Worm (Caenorhabditis elegans): ENCODE measurements around the gene cest-1.2.

- TF ChIP-seq flt-1 (GFP tag; IDR thresholded peaks at IDR 0.05) (no peak), B0310.2 (tag; optimal IDR thresholded peaks at IDR 0.05) (no peak), ama-1 (optimal IDR thresholded peaks at IDR 0.05) (no peak), pes-1 (GFP tag; IDR thresholded peaks at IDR 0.05) (no peak), aly-1 (tag; optimal IDR thresholded peaks at IDR 0.05) (no peak), sea-1 (GFP tag; conservative IDR thresholded peaks at IDR 0.05) (no peak), hmbx-1 (tag; optimal IDR thresholded peaks at IDR 0.05) (no peak), tra-4 (tag; optimal IDR thresholded peaks at IDR 0.05) (no peak)
Observed at ce11 chrV:14185438-14185837, 24.8 kb upstream of the cest-1.2 start, which contains the start of the genes trm-1 and ints-2.

Data from whole organism, early embryonic.